Worm (Caenorhabditis elegans): ENCODE measurements around the gene C07B5.6.

ce11 chrX:9494661-9495060 is 24.2 kb upstream of the C07B5.6 start:
- TF ChIP-seq unc-62 (GFP tag; optimal IDR thresholded peaks at IDR 0.05) = no peak
- no peak for TF ChIP-seq ama-1 (optimal IDR thresholded peaks at IDR 0.05)
- TF ChIP-seq blmp-1 (tag; optimal IDR thresholded peaks at IDR 0.05; ENCODE audit: insufficient read depth) = no peak
- no peak for TF ChIP-seq skn-1 (tag; optimal IDR thresholded peaks at IDR 0.05)
- TF ChIP-seq fos-1 (tag; optimal IDR thresholded peaks at IDR 0.05) = no peak
- no peak for TF ChIP-seq aly-2 (tag; optimal IDR thresholded peaks at IDR 0.05)
